Fruit fly (Drosophila melanogaster): ENCODE data around the gene CG13010.

Gene CG13010

DNA sequence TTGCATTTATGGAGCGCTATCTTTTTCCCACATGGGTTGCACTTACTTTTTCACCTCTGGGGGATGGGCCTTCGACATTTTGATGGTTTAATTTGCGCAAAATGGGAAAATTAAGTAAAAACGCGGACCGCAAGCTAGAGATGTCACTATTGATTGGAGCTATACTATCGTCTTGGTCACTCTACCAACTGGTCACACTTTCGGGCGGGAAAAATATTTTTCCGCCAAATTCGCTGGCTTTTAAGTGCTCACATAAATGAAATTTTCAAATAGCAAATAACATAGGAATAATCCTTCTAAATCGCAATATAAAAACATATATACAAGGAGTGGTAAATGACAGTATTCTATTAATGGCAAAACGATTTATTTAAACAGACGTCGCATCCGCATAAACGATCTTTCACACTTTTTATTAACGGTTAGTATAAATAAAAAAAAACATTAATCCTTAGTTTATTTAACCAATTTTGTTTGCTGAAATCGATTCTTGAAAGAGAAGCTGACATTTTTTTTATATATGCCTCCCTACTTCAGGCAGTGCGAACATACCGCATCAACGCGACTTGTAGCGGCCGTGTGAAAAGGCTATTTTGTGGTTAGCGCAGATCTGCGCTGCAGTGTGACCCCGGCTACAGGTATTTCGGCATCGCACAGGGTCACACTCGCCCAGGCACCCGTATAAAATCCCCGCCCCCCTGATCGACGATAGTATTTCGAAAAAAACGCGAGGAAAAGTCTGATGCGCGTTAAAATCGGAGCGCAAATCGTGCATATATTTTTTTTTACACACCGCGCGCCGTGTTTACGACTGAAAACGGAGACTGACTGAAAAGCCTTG is 38.3 kb downstream of the CG13010 start, which contains the start of the genes SNRPG and mthl1 (continued):
- TF ChIP-seq cas (GFP tag; IDR thresholded peaks at IDR 0.05) (peak; percentile 63; the same call in 1 of the 2 replicates), CG17829 (tag; optimal IDR thresholded peaks at IDR 0.05) (peak; percentile 62), D19B (GFP tag; optimal IDR thresholded peaks at IDR 0.05) (peak; percentile 70), ham (GFP tag; IDR thresholded peaks at IDR 0.05) (peak; percentile 77; the same call in 1 of the 2 replicates), CG13624 (GFP tag; optimal IDR thresholded peaks at IDR 0.05) (peak; percentile 76), pros (GFP tag; optimal IDR thresholded peaks at IDR 0.05) (no peak), Max (GFP tag; optimal IDR thresholded peaks at IDR 0.05) (peak; percentile 16), unpg (GFP tag; optimal IDR thresholded peaks at IDR 0.05) (peak; percentile 65), Ets97D (GFP tag; optimal IDR thresholded peaks at IDR 0.05) (peak; percentile 85), ro (GFP tag; IDR thresholded peaks at IDR 0.05) (peak; percentile 78), CG7786 (GFP tag; optimal IDR thresholded peaks at IDR 0.05) (peak; percentile 77), CG3995 (GFP tag; optimal IDR thresholded peaks at IDR 0.05) (peak; percentile 79), CG2202 (tag; optimal IDR thresholded peaks at IDR 0.05) (no peak), CG10565 (GFP tag; optimal IDR thresholded peaks at IDR 0.05) (no peak), CG1603 (tag; optimal IDR thresholded peaks at IDR 0.05) (peak; percentile 79), CG15011 (GFP tag; optimal IDR thresholded peaks at IDR 0.05) (no peak), Hsf (GFP tag; optimal IDR thresholded peaks at IDR 0.05) (peak; percentile 83), CG8765 (GFP tag; IDR thresholded peaks at IDR 0.05) (peak; percentile 90), CG32767 (GFP tag; IDR thresholded peaks at IDR 0.05) (peak; percentile 76; the same call in 1 of the 2 replicates), Mad (GFP tag; optimal IDR thresholded peaks at IDR 0.05) (peak; percentile 69), Fer3 (tag; optimal IDR thresholded peaks at IDR 0.05) (peak; percentile 79), chn (GFP tag; optimal IDR thresholded peaks at IDR 0.05) (peak; percentile 90), nmo (GFP tag; optimal IDR thresholded peaks at IDR 0.05) (peak; percentile 57), CG8388 (GFP tag; optimal IDR thresholded peaks at IDR 0.05) (peak; percentile 38), nau (GFP tag; optimal IDR thresholded peaks at IDR 0.05) (no peak), HLH4C (GFP tag; IDR thresholded peaks at IDR 0.05; ENCODE audit: partially characterized antibody) (peak; percentile 53; the same call in 2 of the 3 replicates), crc (GFP tag; optimal IDR thresholded peaks at IDR 0.05) (no peak), nerfin-2 (GFP tag; IDR thresholded peaks at IDR 0.05; ENCODE audit: partially characterized antibody) (no peak), lmd (GFP tag; IDR thresholded peaks at IDR 0.05) (peak; percentile 95), shn (GFP tag; optimal IDR thresholded peaks at IDR 0.05) (peak; percentile 77), Mes4 (GFP tag; optimal IDR thresholded peaks at IDR 0.05) (peak; percentile 32), luna (GFP tag; optimal IDR thresholded peaks at IDR 0.05) (no peak), Rfx (GFP tag; IDR thresholded peaks at IDR 0.05) (peak; percentile 96), CG15696 (tag; optimal IDR thresholded peaks at IDR 0.05) (peak; percentile 49), CG10654 (GFP tag; optimal IDR thresholded peaks at IDR 0.05) (peak; percentile 68), Drgx (GFP tag; IDR thresholded peaks at IDR 0.05) (peak; percentile 88), disco-r (GFP tag; optimal IDR thresholded peaks at IDR 0.05) (peak; percentile 13), NK7.1 (GFP tag; optimal IDR thresholded peaks at IDR 0.05) (peak; percentile 58), az2 (GFP tag; optimal IDR thresholded peaks at IDR 0.05) (peak; percentile 80), CG6854 (GFP tag; optimal IDR thresholded peaks at IDR 0.05) (no peak), Dad (GFP tag; optimal IDR thresholded peaks at IDR 0.05) (peak; percentile 70), prd (optimal IDR thresholded peaks at IDR 0.05) (no peak), prd (GFP tag; IDR thresholded peaks at IDR 0.05) (peak; percentile 97), CG4424 (GFP tag; optimal IDR thresholded peaks at IDR 0.05) (peak; percentile 76), gsb-n (tag; optimal IDR thresholded peaks at IDR 0.05) (peak; percentile 55), CG13424 (tag; optimal IDR thresholded peaks at IDR 0.05) (peak; percentile 72), CG13287 (GFP tag; IDR thresholded peaks at IDR 0.05; ENCODE audit: partially characterized antibody) (peak; percentile 73), row (GFP tag; IDR thresholded peaks at IDR 0.05) (peak; percentile 95), org-1 (GFP tag; optimal IDR thresholded peaks at IDR 0.05) (peak; percentile 23)

All from whole organism, embryonic.